Worm (Caenorhabditis elegans): ENCODE measurements around the gene crls-1.

DNA sequence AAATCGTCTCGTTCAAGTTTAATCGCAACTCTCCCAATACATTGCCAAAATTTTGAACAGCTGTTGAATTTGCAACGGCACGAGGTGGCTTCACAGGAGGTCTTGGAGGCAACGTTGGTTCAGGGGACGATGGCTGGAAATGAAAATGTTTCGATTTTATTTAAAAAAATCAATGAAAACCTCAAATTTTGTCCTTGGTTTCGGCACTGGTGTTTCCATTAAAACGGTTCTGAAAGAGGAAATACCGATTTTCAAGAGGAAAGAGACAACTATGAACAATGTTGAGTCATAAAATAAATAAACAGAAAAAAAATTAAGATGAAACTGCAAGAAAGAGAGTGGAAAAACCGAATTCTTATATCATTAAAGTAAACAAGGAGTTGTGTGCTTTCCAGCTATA, 2.4 kb downstream of the crls-1 start, which contains the start of gene F23H11.4:
- TF ChIP-seq ztf-29 (GFP tag; IDR thresholded peaks at IDR 0.05) = no peak
- no peak for TF ChIP-seq tab-1 (GFP tag; IDR thresholded peaks at IDR 0.05)
- no peak for TF ChIP-seq klf-2 (GFP tag; conservative IDR thresholded peaks at IDR 0.05)
- no peak for TF ChIP-seq cog-1 (tag; optimal IDR thresholded peaks at IDR 0.05)
- TF ChIP-seq flt-1 (GFP tag; IDR thresholded peaks at IDR 0.05) = no peak
- TF ChIP-seq ztf-23 (GFP tag; IDR thresholded peaks at IDR 0.05) = no peak
